Fruit fly (Drosophila melanogaster) whole organism, embryonic: Measurements from ENCODE around the gene CG32625.

Source experiments
- Abd-B ChIP-seq: fragments of 200-800 bp; sonication (Bioruptor generic); optimal IDR thresholded peaks from 2 replicates; lab custom pipeline; 2018; ENCODE audit warnings: missing biosample characterization, mild to moderate bottlenecking, missing genetic modification characterization, moderate library complexity
- Bdp1 ChIP-seq: fragments of 200-800 bp; sonication (Bioruptor generic); optimal IDR thresholded peaks from 3 replicates; lab custom pipeline; 2016; ENCODE audit warnings: missing biosample characterization, missing genetic modification characterization
- Blimp-1 ChIP-seq: fragments of 200-800 bp; sonication (Bioruptor generic); optimal IDR thresholded peaks from 3 replicates; lab custom pipeline; 2018; ENCODE audit warnings: missing biosample characterization, missing genetic modification characterization, mild to moderate bottlenecking, moderate library complexity, missing genetic modification reagents
- CG10267 ChIP-seq: fragments of 200-800 bp; sonication (Bioruptor generic); optimal IDR thresholded peaks from 2 replicates; lab custom pipeline; 2018; ENCODE audit warnings: missing biosample characterization, mild to moderate bottlenecking, missing genetic modification characterization, moderate library complexity
- CG10274 ChIP-seq: fragments of 200-800 bp; sonication (Bioruptor generic); optimal IDR thresholded peaks from 3 replicates; lab custom pipeline; 2017; ENCODE audit warnings: missing biosample characterization, mild to moderate bottlenecking, missing genetic modification characterization
- CG10543 ChIP-seq: fragments of 200-800 bp; sonication (Bioruptor generic); optimal IDR thresholded peaks from 3 replicates; lab custom pipeline; 2017; ENCODE audit warnings: missing biosample characterization, mild to moderate bottlenecking, missing genetic modification characterization, moderate library complexity
- CG10654 ChIP-seq: fragments of 200-800 bp; sonication (Bioruptor generic); optimal IDR thresholded peaks from 2 replicates; lab custom pipeline; 2016; ENCODE audit warnings: missing biosample characterization, missing genetic modification characterization
- CG11560 ChIP-seq: fragments of 200-800 bp; sonication (Bioruptor generic); IDR thresholded peaks from 3 replicates; pipeline ENCODE4 v1.3.6; 2022; ENCODE audit warnings: missing biosample characterization, missing genetic modification characterization
- CG12236 ChIP-seq: fragments of 200-800 bp; sonication (Bioruptor generic); optimal IDR thresholded peaks from 2 replicates; lab custom pipeline; 2016; ENCODE audit warnings: missing biosample characterization, missing genetic modification characterization
- CG14014 ChIP-seq: fragments of 200-800 bp; sonication (Bioruptor generic); IDR thresholded peaks from 2 replicates; pipeline ENCODE4 v1.3.6; 2022; ENCODE audit warnings: missing biosample characterization, missing genetic modification characterization
- CG14667 ChIP-seq: fragments of 200-800 bp; sonication (Bioruptor generic); IDR thresholded peaks from 2 replicates; pipeline ENCODE4 v1.3.6; 2022; ENCODE audit warnings: missing biosample characterization, missing genetic modification characterization
- CG15479 ChIP-seq: fragments of 200-800 bp; sonication (Bioruptor generic); optimal IDR thresholded peaks from 3 replicates; lab custom pipeline; 2019; ENCODE audit warnings: missing biosample characterization, mild to moderate bottlenecking, missing genetic modification characterization, moderate library complexity
- CG30431 ChIP-seq: fragments of 200-800 bp; sonication (Bioruptor generic); optimal IDR thresholded peaks from 2 replicates; lab custom pipeline; 2017; ENCODE audit warnings: missing biosample characterization, missing genetic modification characterization
- CG3281 ChIP-seq: fragments of 200-800 bp; sonication (Bioruptor generic); optimal IDR thresholded peaks from 3 replicates; lab custom pipeline; 2017; ENCODE audit warnings: missing biosample characterization, mild to moderate bottlenecking, missing genetic modification characterization
- CG34422 ChIP-seq: fragments of 200-800 bp; sonication (Bioruptor generic); IDR thresholded peaks from 3 replicates; pipeline ENCODE4 v1.3.6; 2022; ENCODE audit warnings: missing biosample characterization, missing genetic modification characterization
- CG3838 ChIP-seq: fragments of 200-800 bp; sonication (Bioruptor generic); optimal IDR thresholded peaks from 3 replicates; lab custom pipeline; 2016; ENCODE audit warnings: missing biosample characterization, missing genetic modification characterization
- CG6654 ChIP-seq: fragments of 200-800 bp; sonication (Bioruptor generic); optimal IDR thresholded peaks from 2 replicates; lab custom pipeline; 2017; ENCODE audit warnings: missing biosample characterization, mild to moderate bottlenecking, missing genetic modification characterization
- D19B ChIP-seq: fragments of 200-800 bp; sonication (Bioruptor generic); optimal IDR thresholded peaks from 2 replicates; lab custom pipeline; 2017; ENCODE audit warnings: missing biosample characterization, mild to moderate bottlenecking, missing genetic modification characterization
- Dbx ChIP-seq: fragments of 200-800 bp; sonication (Bioruptor generic); IDR thresholded peaks from 3 replicates; pipeline ENCODE4 v1.3.6; 2022; ENCODE audit warnings: missing biosample characterization, missing genetic modification characterization
- Dfd ChIP-seq, 2 experiments: fragments of >200 bp; optimal IDR thresholded peaks; 2 replicates each; lab custom pipeline; 2017; ENCODE audit warnings: missing biosample characterization in 2 of 2, missing genetic modification characterization in 2 of 2
- Dip3 ChIP-seq: fragments of 200-800 bp; sonication (Bioruptor generic); optimal IDR thresholded peaks from 3 replicates; lab custom pipeline; 2016; ENCODE audit warnings: missing biosample characterization, missing genetic modification characterization
- Dp ChIP-seq: fragments of 200-800 bp; sonication (Bioruptor generic); optimal IDR thresholded peaks from 2 replicates; lab custom pipeline; 2018; ENCODE audit warnings: missing biosample characterization, mild to moderate bottlenecking, missing genetic modification characterization, moderate library complexity
- Elba2 ChIP-seq: fragments of 200-800 bp; sonication (Bioruptor generic); optimal IDR thresholded peaks from 3 replicates; lab custom pipeline; 2016; ENCODE audit warnings: missing biosample characterization, missing genetic modification characterization
- HHEX ChIP-seq: fragments of 200-800 bp; sonication (Bioruptor generic); optimal IDR thresholded peaks from 3 replicates; lab custom pipeline; 2017; ENCODE audit warnings: missing biosample characterization, mild to moderate bottlenecking, missing genetic modification characterization, missing genetic modification reagents
- NC2β ChIP-seq: fragments of 200-800 bp; sonication (Bioruptor generic); optimal IDR thresholded peaks from 2 replicates; lab custom pipeline; 2016; ENCODE audit warnings: missing biosample characterization, missing genetic modification characterization
- NK7.1 ChIP-seq: fragments of 200-800 bp; sonication (Bioruptor generic); optimal IDR thresholded peaks from 3 replicates; lab custom pipeline; 2016; ENCODE audit warnings: missing biosample characterization, missing genetic modification characterization
- Oli ChIP-seq: fragments of 200-800 bp; sonication (Bioruptor generic); optimal IDR thresholded peaks from 2 replicates; lab custom pipeline; 2018; ENCODE audit warnings: missing biosample characterization, mild to moderate bottlenecking, missing genetic modification characterization, moderate library complexity
- Trl ChIP-seq, 3 experiments: fragments of >200 bp in 2 of 3; fragments of 200-800 bp in 1 of 3; sonication (Bioruptor generic) in 1 of 3; optimal IDR thresholded peaks; 2 replicates in 1 of 3; 3 replicates in 2 of 3; lab custom pipeline; 2016 to 2017; ENCODE audit warnings: missing biosample characterization in 1 of 3, missing genetic modification characterization in 1 of 3
- ab ChIP-seq: fragments of 200-800 bp; sonication (Bioruptor generic); optimal IDR thresholded peaks from 2 replicates; lab custom pipeline; 2016; ENCODE audit warnings: missing biosample characterization, missing genetic modification characterization
- ase ChIP-seq: fragments of 200-800 bp; sonication (Bioruptor generic); IDR thresholded peaks from 3 replicates; pipeline ENCODE4 v1.3.6; 2022; ENCODE audit warnings: missing biosample characterization, missing genetic modification characterization
- ewg ChIP-seq: fragments of 200-800 bp; sonication (Bioruptor generic); optimal IDR thresholded peaks from 3 replicates; lab custom pipeline; 2017; ENCODE audit warnings: mild to moderate bottlenecking, missing biosample characterization, missing genetic modification reagents, missing genetic modification characterization
- fu2 ChIP-seq: fragments of 200-800 bp; sonication (Bioruptor generic); optimal IDR thresholded peaks from 2 replicates; lab custom pipeline; 2016; ENCODE audit warnings: missing biosample characterization, missing genetic modification characterization
- gro ChIP-seq: fragments of 200-800 bp; sonication (Bioruptor generic); optimal IDR thresholded peaks from 2 replicates; lab custom pipeline; 2016; ENCODE audit warnings: missing biosample characterization, missing genetic modification characterization
- gsb-n ChIP-seq: fragments of 200-800 bp; sonication (Bioruptor generic); optimal IDR thresholded peaks from 3 replicates; lab custom pipeline; 2018; ENCODE audit warnings: missing biosample characterization, mild to moderate bottlenecking, missing genetic modification characterization
- hb ChIP-seq: fragments of 200-800 bp; sonication (Bioruptor generic); IDR thresholded peaks from 3 replicates; pipeline ENCODE4 v1.3.6; 2022; ENCODE audit warnings: missing biosample characterization, missing genetic modification characterization; ENCODE audit not compliant: partially characterized antibody
- her ChIP-seq: fragments of 200-800 bp; sonication (Bioruptor generic); optimal IDR thresholded peaks from 2 replicates; lab custom pipeline; 2016; ENCODE audit warnings: missing biosample characterization, missing genetic modification characterization
- lilli ChIP-seq: fragments of 200-800 bp; sonication (Bioruptor generic); optimal IDR thresholded peaks from 3 replicates; lab custom pipeline; 2016; ENCODE audit warnings: missing biosample characterization, missing genetic modification characterization
- mam ChIP-seq: fragments of 200-800 bp; sonication (Bioruptor generic); optimal IDR thresholded peaks from 3 replicates; lab custom pipeline; 2016; ENCODE audit warnings: missing biosample characterization, missing genetic modification characterization
- pan ChIP-seq, 4 experiments: fragments of >200 bp in 3 of 4; fragments of 200-800 bp in 1 of 4; sonication (Bioruptor generic) in 1 of 4; optimal IDR thresholded peaks in 3 of 4; IDR thresholded peaks in 1 of 4; 2 replicates each; pipeline versions ENCODE4 v1.3.6 to Lab custom; 2017 to 2022; ENCODE audit warnings: missing biosample characterization in 2 of 4, missing genetic modification characterization in 2 of 4, mixed read lengths in 1 of 4
- pnt ChIP-seq: fragments of 200-800 bp; sonication (Bioruptor generic); optimal IDR thresholded peaks from 3 replicates; lab custom pipeline; 2016; ENCODE audit warnings: missing biosample characterization, missing genetic modification characterization
- run ChIP-seq: fragments of 200-800 bp; sonication (Bioruptor generic); optimal IDR thresholded peaks from 3 replicates; lab custom pipeline; 2018; ENCODE audit warnings: missing biosample characterization, mild to moderate bottlenecking, missing genetic modification characterization
- sim ChIP-seq: fragments of 200-800 bp; sonication (Bioruptor generic); IDR thresholded peaks from 2 replicates; pipeline ENCODE4 v1.3.6; 2022; ENCODE audit warnings: missing biosample characterization, missing genetic modification characterization
- so ChIP-seq: fragments of 200-800 bp; sonication (Bioruptor generic); IDR thresholded peaks from 3 replicates; pipeline ENCODE4 v1.3.6; 2022; ENCODE audit warnings: missing biosample characterization, missing genetic modification characterization
- sqz ChIP-seq: fragments of 200-800 bp; sonication (Bioruptor generic); optimal IDR thresholded peaks from 3 replicates; lab custom pipeline; 2018; ENCODE audit warnings: missing biosample characterization, mild to moderate bottlenecking, missing genetic modification characterization
- sr ChIP-seq: fragments of 200-800 bp; sonication (Bioruptor generic); IDR thresholded peaks from 3 replicates; pipeline ENCODE4 v1.3.6; 2022; ENCODE audit warnings: missing biosample characterization, missing genetic modification characterization
- tap ChIP-seq: fragments of 200-800 bp; optimal IDR thresholded peaks from 3 replicates; lab custom pipeline; 2019; ENCODE audit warnings: missing biosample characterization, mild to moderate bottlenecking, missing genetic modification characterization, moderate library complexity
- tll ChIP-seq, 2 experiments: fragments of 200-800 bp in 1 of 2; fragments of >200 bp in 1 of 2; sonication (Bioruptor generic) in 1 of 2; optimal IDR thresholded peaks; 2 replicates each; lab custom pipeline; 2017 to 2019; ENCODE audit warnings: missing biosample characterization in 2 of 2, missing genetic modification characterization in 2 of 2, mild to moderate bottlenecking in 1 of 2, moderate library complexity in 1 of 2
- zen ChIP-seq: fragments of 200-800 bp; sonication (Bioruptor generic); optimal IDR thresholded peaks from 3 replicates; lab custom pipeline; 2018; ENCODE audit warnings: missing biosample characterization, mild to moderate bottlenecking, missing genetic modification characterization, moderate library complexity
- zen2 ChIP-seq: fragments of 200-800 bp; sonication (Bioruptor generic); IDR thresholded peaks from 3 replicates; pipeline ENCODE4 v1.3.6; 2022; ENCODE audit warnings: missing biosample characterization, missing genetic modification characterization; ENCODE audit not compliant: partially characterized antibody

Gene CG32625

DNA sequence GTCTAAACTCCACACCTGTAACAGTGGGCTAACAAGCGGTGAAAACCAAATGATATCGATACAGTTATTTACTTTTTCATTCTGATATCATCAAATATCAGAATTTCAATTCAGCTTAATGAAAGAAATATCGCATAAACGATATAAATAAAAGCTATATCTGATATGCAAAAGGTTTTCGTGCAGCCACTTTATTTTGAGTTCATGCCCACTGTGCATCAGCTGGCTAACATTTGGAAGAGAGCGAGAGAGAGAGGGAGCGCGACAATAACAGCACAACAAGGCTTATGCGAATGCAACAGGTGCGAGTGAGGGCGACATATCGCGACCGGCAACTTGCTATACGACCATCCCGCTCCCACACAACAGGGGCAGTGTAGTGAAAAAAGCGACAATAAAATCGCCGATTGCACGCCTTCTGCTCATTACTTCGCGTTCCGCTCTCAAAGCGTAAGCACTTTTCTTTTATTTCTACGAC, 17.2 kb downstream of the CG32625 start, which contains the start of gene CG11151 (continued):
- TF ChIP-seq sr (GFP tag; lab: Robert Waterston, UW) (peak; percentile 61; the same call in 1 of the 3 replicates), ab (peak; percentile 82), CG12236 (GFP tag; lab: Kevin White, UChicago) (peak; percentile 97), ase (GFP tag; lab: Robert Waterston, UW) (peak; percentile 95), sqz (GFP tag; lab: Kevin White, UChicago) (peak; percentile 93), hb (GFP tag; lab: Robert Waterston, UW) (peak; percentile 76; the same call in 1 of the 3 replicates), CG3838 (GFP tag; lab: Kevin White, UChicago) (peak; percentile 91), her (peak; percentile 95), Dip3 (peak; percentile 95), zen2 (GFP tag; lab: Robert Waterston, UW) (no peak; the same call in 2 of the 3 replicates), CG10267 (tag; lab: Kevin White, UChicago) (peak; percentile 91), CG15479 (peak; percentile 84), Trl (optimal IDR thresholded peaks at IDR 0.05; lab: Kevin White, UChicago) (peak; percentile 44 to 71), Trl (GFP tag; optimal IDR thresholded peaks at IDR 0.05; lab: Kevin White, UChicago) (peak; percentile 98), mam (GFP tag; lab: Kevin White, UChicago) (peak; percentile 97), D19B (GFP tag; lab: Kevin White, UChicago) (peak; percentile 90), Dfd (GFP tag; optimal IDR thresholded peaks at IDR 0.05; lab: Kevin White, UChicago) (no peak), Abd-B (GFP tag; lab: Kevin White, UChicago) (peak; percentile 95), run (tag; lab: Kevin White, UChicago) (peak; percentile 93), CG30431 (GFP tag; lab: Kevin White, UChicago) (peak; percentile 94), fu2 (GFP tag; lab: Kevin White, UChicago) (peak; percentile 96), Dbx (GFP tag; lab: Robert Waterston, UW) (peak; percentile 93), HHEX (GFP tag; lab: Kevin White, UChicago) (peak; percentile 96), NK7.1 (peak; percentile 93), zen (peak; percentile 96), gsb-n (tag; lab: Kevin White, UChicago) (peak; percentile 98), lilli (peak; percentile 98), pnt (peak; percentile 96), gro (GFP tag; lab: Kevin White, UChicago) (peak; percentile 97), CG10654 (GFP tag; lab: Kevin White, UChicago) (peak; percentile 95), Blimp-1 (GFP tag; lab: Kevin White, UChicago) (peak; percentile 94), NC2β (peak; percentile 96), CG10274 (peak; percentile 86), Bdp1 (peak; percentile 92), tap (peak; percentile 94), pan (optimal IDR thresholded peaks at IDR 0.05; lab: Kevin White, UChicago) (no peak), pan (GFP tag; optimal IDR thresholded peaks at IDR 0.05 in 1 of 2, IDR thresholded peaks at IDR 0.05 in 1 of 2) (peak in 1 of 2 experiments; percentile 97), CG3281 (GFP tag; lab: Kevin White, UChicago) (peak; percentile 97), tll (GFP tag; optimal IDR thresholded peaks at IDR 0.05; lab: Kevin White, UChicago) (peak; percentile 66 to 88), ewg (peak; percentile 94), CG34422 (GFP tag; lab: Robert Waterston, UW) (peak; percentile 94), CG10543 (GFP tag; lab: Kevin White, UChicago) (peak; percentile 97), CG14667 (GFP tag; lab: Robert Waterston, UW) (peak; percentile 91), CG11560 (tag; lab: Robert Waterston, UW) (peak; percentile 78), Oli (tag; lab: Kevin White, UChicago) (peak; percentile 98), Dp (GFP tag; lab: Kevin White, UChicago) (peak; percentile 38), CG14014 (GFP tag; lab: Robert Waterston, UW) (peak; percentile 95), Elba2 (GFP tag; lab: Kevin White, UChicago) (peak; percentile 87), so (peak; percentile 96), sim (peak; percentile 93), CG6654 (GFP tag; lab: Kevin White, UChicago) (peak; percentile 88)
